Fruit fly (Drosophila melanogaster): Measurements from ENCODE around the gene CG32444.
A peak's percentile ranks its signal among the peaks of the same experiment; 100 is the strongest.

Gene CG32444

DNA sequence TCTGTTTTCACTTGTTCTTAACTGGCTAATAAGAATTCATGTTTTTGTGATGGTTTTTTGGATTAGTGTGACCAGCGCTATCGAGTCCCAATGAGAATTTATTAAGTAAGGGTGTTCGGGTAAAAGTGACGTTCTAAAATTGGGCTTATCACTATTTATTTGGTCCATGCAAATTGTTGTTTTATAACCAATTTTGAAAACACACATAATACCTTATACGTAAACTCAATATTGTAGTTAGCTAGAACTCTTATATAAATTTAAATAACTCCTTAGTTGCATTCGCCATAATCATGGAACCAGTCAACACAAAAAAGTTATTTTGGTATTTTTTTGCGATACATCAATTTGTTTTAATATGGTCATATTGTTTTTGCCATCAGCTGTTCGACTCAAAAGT lies 42.9 kb downstream of the CG32444 start, which contains the start of the genes Als2 and CG11248 (continued):
- peak; percentile 5 for TF ChIP-seq CG8281 (tag; optimal IDR thresholded peaks at IDR 0.05)
- TF ChIP-seq lov (optimal IDR thresholded peaks at IDR 0.05): no peak
- TF ChIP-seq lov (GFP tag; IDR thresholded peaks at IDR 0.05): no peak
- peak; percentile 71 for TF ChIP-seq Lhr (GFP tag; optimal IDR thresholded peaks at IDR 0.05)
- TF ChIP-seq CG1792 (GFP tag; optimal IDR thresholded peaks at IDR 0.05): peak; percentile 26
- TF ChIP-seq unc-4 (GFP tag; IDR thresholded peaks at IDR 0.05; ENCODE audit: partially characterized antibody): no peak
- peak; percentile 87 for TF ChIP-seq CG3995 (GFP tag; optimal IDR thresholded peaks at IDR 0.05)
- TF ChIP-seq Deaf1 (tag; optimal IDR thresholded peaks at IDR 0.05): no peak
- TF ChIP-seq tap (tag; optimal IDR thresholded peaks at IDR 0.05): no peak
- TF ChIP-seq CG2199 (GFP tag; IDR thresholded peaks at IDR 0.05): 0 out of 3 replicates have a peak, but pooled peaks have one; percentile 14
- TF ChIP-seq CG3838 (GFP tag; optimal IDR thresholded peaks at IDR 0.05): peak; percentile 20
- TF ChIP-seq repo (GFP tag; optimal IDR thresholded peaks at IDR 0.05): peak; percentile 23
- peak; percentile 79 for TF ChIP-seq ind (GFP tag; optimal IDR thresholded peaks at IDR 0.05)
- no peak for TF ChIP-seq CG14667 (GFP tag; IDR thresholded peaks at IDR 0.05)
- TF ChIP-seq CG10321 (GFP tag; IDR thresholded peaks at IDR 0.05): no peak
- TF ChIP-seq GATAe (GFP tag; conservative IDR thresholded peaks at IDR 0.05): no peak
- no peak for TF ChIP-seq CG7987 (GFP tag; optimal IDR thresholded peaks at IDR 0.05)
- TF ChIP-seq Eip74EF (GFP tag; optimal IDR thresholded peaks at IDR 0.05): no peak
- TF ChIP-seq CG18262 (tag; optimal IDR thresholded peaks at IDR 0.05): peak; percentile 73
- TF ChIP-seq salm (tag; optimal IDR thresholded peaks at IDR 0.05): no peak
- TF ChIP-seq sd (tag; optimal IDR thresholded peaks at IDR 0.05): no peak
- peak; percentile 82 for TF ChIP-seq stwl (tag; optimal IDR thresholded peaks at IDR 0.05)
- peak; percentile 55 for TF ChIP-seq Camta (GFP tag; optimal IDR thresholded peaks at IDR 0.05)
- TF ChIP-seq Hr39 (optimal IDR thresholded peaks at IDR 0.05): no peak
- TF ChIP-seq zen (tag; optimal IDR thresholded peaks at IDR 0.05): peak; percentile 78
- peak; percentile 69 for TF ChIP-seq Oli (tag; optimal IDR thresholded peaks at IDR 0.05)
- no peak for TF ChIP-seq CG8478 (optimal IDR thresholded peaks at IDR 0.05)
- TF ChIP-seq h (optimal IDR thresholded peaks at IDR 0.05): no peak
- TF ChIP-seq CG8359 (GFP tag; optimal IDR thresholded peaks at IDR 0.05; ENCODE audit: borderline replicate concordance): no peak
- no peak for TF ChIP-seq sima (GFP tag; optimal IDR thresholded peaks at IDR 0.05)
- TF ChIP-seq CG33557 (GFP tag; optimal IDR thresholded peaks at IDR 0.05): peak; percentile 69
- TF ChIP-seq Pdp1 (GFP tag; optimal IDR thresholded peaks at IDR 0.05): peak in 1 of 2 experiments; percentile 68
- TF ChIP-seq cwo (GFP tag; optimal IDR thresholded peaks at IDR 0.05): no peak
- TF ChIP-seq nau (GFP tag; optimal IDR thresholded peaks at IDR 0.05): no peak
- TF ChIP-seq ftz-f1 (GFP tag; optimal IDR thresholded peaks at IDR 0.05): no peak
- peak; percentile 98 for TF ChIP-seq CG15514 (GFP tag; optimal IDR thresholded peaks at IDR 0.05)
- peak; percentile 91 for TF ChIP-seq row (GFP tag; IDR thresholded peaks at IDR 0.05)
- TF ChIP-seq Dip2 (GFP tag; IDR thresholded peaks at IDR 0.05): no peak
- no peak for TF ChIP-seq CG2875 (GFP tag; optimal IDR thresholded peaks at IDR 0.05)
- peak; percentile 69 for TF ChIP-seq zfh2 (GFP tag; optimal IDR thresholded peaks at IDR 0.05)
- no peak for TF ChIP-seq PHDP (tag; optimal IDR thresholded peaks at IDR 0.05)
- TF ChIP-seq hb (GFP tag; IDR thresholded peaks at IDR 0.05; ENCODE audit: partially characterized antibody): no peak
- TF ChIP-seq oc (tag; optimal IDR thresholded peaks at IDR 0.05): no peak
- no peak for TF ChIP-seq HHEX (GFP tag; optimal IDR thresholded peaks at IDR 0.05)
- TF ChIP-seq pita (GFP tag; optimal IDR thresholded peaks at IDR 0.05): no peak
- TF ChIP-seq otp (GFP tag; IDR thresholded peaks at IDR 0.05): peak; percentile 34; the same call in 1 of the 3 replicates
- TF ChIP-seq mld (GFP tag; IDR thresholded peaks at IDR 0.05; ENCODE audit: partially characterized antibody): no peak
- TF ChIP-seq pb (GFP tag; optimal IDR thresholded peaks at IDR 0.05): no peak
- TF ChIP-seq hth (optimal IDR thresholded peaks at IDR 0.05): no peak
- TF ChIP-seq tup (GFP tag; optimal IDR thresholded peaks at IDR 0.05): no peak
- no peak for TF ChIP-seq CG17912 (GFP tag; optimal IDR thresholded peaks at IDR 0.05)
- TF ChIP-seq Vsx1 (GFP tag; optimal IDR thresholded peaks at IDR 0.05): no peak
